Fruit fly (Drosophila melanogaster) whole organism, wandering third instar larva: ENCODE measurements around the gene nur.

Experiments used
- HLH106 ChIP-seq: fragments of 200-800 bp; optimal IDR thresholded peaks from 3 replicates; lab custom pipeline; 2019; ENCODE audit warnings: missing biosample characterization, mild to moderate bottlenecking, missing genetic modification characterization, moderate library complexity
- Hnf4 ChIP-seq: fragments of 200-800 bp; sonication (Bioruptor generic); optimal IDR thresholded peaks from 2 replicates; lab custom pipeline; 2016; ENCODE audit warnings: missing biosample characterization, mild to moderate bottlenecking, missing genetic modification characterization
- N ChIP-seq: fragments of >200 bp; optimal IDR thresholded peaks from 2 replicates; lab custom pipeline; 2018; ENCODE audit warnings: missing biosample characterization, missing external identifiers, missing genetic modification characterization
- dmrt93B ChIP-seq: fragments of 200-800 bp; sonication (Bioruptor generic); optimal IDR thresholded peaks from 2 replicates; lab custom pipeline; 2018; ENCODE audit warnings: missing biosample characterization, mild to moderate bottlenecking, missing genetic modification characterization
- fru ChIP-seq: fragments of 200-800 bp; sonication (Bioruptor generic); optimal IDR thresholded peaks from 3 replicates; lab custom pipeline; 2016; ENCODE audit warnings: missing biosample characterization, mild to moderate bottlenecking, missing genetic modification characterization
- h ChIP-seq: fragments of 200-800 bp; sonication (Bioruptor generic); optimal IDR thresholded peaks from 3 replicates; lab custom pipeline; 2016; ENCODE audit warnings: missing biosample characterization, mild to moderate bottlenecking, missing genetic modification characterization
- jim ChIP-seq: fragments of 175-275, 200-325 bp; sonication (Bioruptor generic); optimal IDR thresholded peaks from 2 replicates; lab custom pipeline; 2016; ENCODE audit warnings: missing biosample characterization, mild to moderate bottlenecking, missing genetic modification characterization
- pan ChIP-seq: fragments of >200 bp; optimal IDR thresholded peaks from 2 replicates; lab custom pipeline; 2017
- psq ChIP-seq: fragments of 200-800 bp; sonication (Bioruptor generic); optimal IDR thresholded peaks from 3 replicates; lab custom pipeline; 2017; ENCODE audit warnings: missing biosample characterization, mild to moderate bottlenecking, missing genetic modification characterization, moderate library complexity

- TF ChIP-seq pan (lab: Kevin White, UChicago), result no peak
- no peak for TF ChIP-seq HLH106 (tag; lab: Kevin White, UChicago)
- TF ChIP-seq h, result no peak
- no peak for TF ChIP-seq Hnf4
- TF ChIP-seq N (GFP tag; lab: Kevin White, UChicago), result no peak
- TF ChIP-seq psq (GFP tag; lab: Kevin White, UChicago), result no peak
- no peak for TF ChIP-seq jim (GFP tag; lab: Kevin White, UChicago)
- TF ChIP-seq dmrt93B (GFP tag; lab: Kevin White, UChicago), result no peak
- TF ChIP-seq fru (GFP tag; lab: Kevin White, UChicago), result no peak
These were observed 43.8 kb downstream of the nur start for dm6 chr2L:13779795-13780108.
